Worm (Caenorhabditis elegans) whole organism, L4 larva: ENCODE data around the gene fil-1.

Experiments
- aly-2 ChIP-seq: sonication (generic microtip); optimal IDR thresholded peaks from 2 replicates; lab custom pipeline; 2018; ENCODE audit warnings: missing biosample characterization, missing genetic modification characterization
- egl-27 ChIP-seq: sonication (generic microtip); optimal IDR thresholded peaks from 3 replicates; lab custom pipeline; 2017; ENCODE audit warnings: missing biosample characterization, missing genetic modification reagents, missing genetic modification characterization
- fkh-10 ChIP-seq: fragments of 150-350 bp; optimal IDR thresholded peaks from 2 replicates; lab custom pipeline; 2014; ENCODE audit warnings: missing biosample characterization, missing genetic modification reagents, missing genetic modification characterization
- lin-39 ChIP-seq: fragments of 150-350 bp; optimal IDR thresholded peaks from 2 replicates; lab custom pipeline; 2014; ENCODE audit warnings: missing biosample characterization, missing genetic modification reagents, missing genetic modification characterization
- nhr-11 ChIP-seq: fragments of 150-350 bp; optimal IDR thresholded peaks from 2 replicates; lab custom pipeline; 2014; ENCODE audit warnings: missing biosample characterization, missing genetic modification characterization
- nhr-48 ChIP-seq: sonication (generic microtip); optimal IDR thresholded peaks from 2 replicates; lab custom pipeline; 2016; ENCODE audit warnings: mild to moderate bottlenecking, missing genetic modification characterization, missing compliant biosample characterization
- pha-4 ChIP-seq, 2 experiments: fragments of 150-350 bp in 1 of 2; fragments of 200-800 bp in 1 of 2; sonication (Bioruptor generic) in 1 of 2; IDR thresholded peaks in 1 of 2; optimal IDR thresholded peaks in 1 of 2; 2 replicates each; pipeline versions ENCODE4 v1.3.6 to Lab custom; 2014 to 2022; ENCODE audit warnings: missing genetic modification characterization in 2 of 2, missing genetic modification reagents in 2 of 2, missing biosample characterization in 1 of 2, missing compliant biosample characterization in 1 of 2
- sdz-12 ChIP-seq: fragments of 200-800 bp; sonication (Bioruptor generic); optimal IDR thresholded peaks from 2 replicates; lab custom pipeline; 2018; ENCODE audit warnings: mild to moderate bottlenecking, missing genetic modification characterization, missing compliant biosample characterization
- snpc-4 ChIP-seq: fragments of 150-350 bp; optimal IDR thresholded peaks from 2 replicates; lab custom pipeline; 2014; ENCODE audit warnings: missing biosample characterization, missing genetic modification characterization
- ztf-11 ChIP-seq: fragments of 150-350 bp; optimal IDR thresholded peaks from 2 replicates; lab custom pipeline; 2014; ENCODE audit warnings: missing biosample characterization, missing genetic modification characterization

ce11 chrV:14993620-14994019, at the start of gene fil-1:
- TF ChIP-seq sdz-12 (GFP tag; lab: Kevin White, UChicago) (no peak), aly-2 (tag; lab: Kevin White, UChicago) (no peak), lin-39 (tag; lab: Kevin White, UChicago) (no peak), fkh-10 (GFP tag; lab: Kevin White, UChicago) (no peak), egl-27 (no peak), snpc-4 (tag; lab: Kevin White, UChicago) (no peak), ztf-11 (tag; lab: Kevin White, UChicago) (no peak), pha-4 (GFP tag; IDR thresholded peaks at IDR 0.05; lab: Robert Waterston, UW) (no peak), pha-4 (tag; optimal IDR thresholded peaks at IDR 0.05; lab: Kevin White, UChicago) (no peak), nhr-48 (tag; lab: Kevin White, UChicago) (no peak), nhr-11 (tag; lab: Kevin White, UChicago) (no peak)
